Fruit fly (Drosophila melanogaster) whole organism, pupa: ENCODE results near the gene tara.
"Not testable (repeated sequence)": the region's sequence is repeated elsewhere in the genome, so short reads cannot be mapped to it uniquely, and the experiment has no call there.

Source experiments
- CG10348 ChIP-seq: fragments of 200-800 bp; sonication (Bioruptor generic); IDR thresholded peaks from 2 replicates; pipeline ENCODE4 v1.3.6; 2022; ENCODE audit warnings: missing biosample characterization, missing genetic modification characterization
- CG12605 ChIP-seq: fragments of 200-800 bp; sonication (Bioruptor generic); IDR thresholded peaks from 2 replicates; pipeline ENCODE4 v1.3.6; 2022; ENCODE audit warnings: missing biosample characterization, missing genetic modification characterization
- CG13204 ChIP-seq: fragments of 200-800 bp; sonication (Bioruptor generic); optimal IDR thresholded peaks from 2 replicates; lab custom pipeline; 2018; ENCODE audit warnings: missing biosample characterization, mild to moderate bottlenecking, missing genetic modification characterization, moderate library complexity
- CG14655 ChIP-seq: fragments of 200-800 bp; sonication (Bioruptor generic); optimal IDR thresholded peaks from 3 replicates; lab custom pipeline; 2017; ENCODE audit warnings: mild to moderate bottlenecking, missing biosample characterization, missing genetic modification reagents, missing genetic modification characterization
- CG15710 ChIP-seq: fragments of 200-800 bp; sonication (Bioruptor generic); optimal IDR thresholded peaks from 2 replicates; lab custom pipeline; 2018; ENCODE audit warnings: missing biosample characterization, mild to moderate bottlenecking, missing genetic modification characterization, moderate library complexity
- CG17806 ChIP-seq: fragments of 200-800 bp; sonication (Bioruptor generic); optimal IDR thresholded peaks from 2 replicates; lab custom pipeline; 2018; ENCODE audit warnings: missing biosample characterization, mild to moderate bottlenecking, missing genetic modification characterization, moderate library complexity
- CG32121 ChIP-seq: fragments of 200-800 bp; sonication (Bioruptor generic); IDR thresholded peaks from 2 replicates; pipeline ENCODE4 v1.3.6; 2022; ENCODE audit warnings: missing biosample characterization, missing genetic modification characterization
- CG34367 ChIP-seq: fragments of 200-800 bp; sonication (Bioruptor generic); optimal IDR thresholded peaks from 2 replicates; lab custom pipeline; 2018; ENCODE audit warnings: missing biosample characterization, mild to moderate bottlenecking, missing genetic modification characterization
- CG4496 ChIP-seq: fragments of 200-800 bp; sonication (Bioruptor generic); IDR thresholded peaks from 3 replicates; pipeline ENCODE4 v1.3.6; 2022; ENCODE audit warnings: missing biosample characterization, missing genetic modification characterization
- CG8301 ChIP-seq: fragments of 200-800 bp; sonication (Bioruptor generic); optimal IDR thresholded peaks from 2 replicates; lab custom pipeline; 2018; ENCODE audit warnings: missing biosample characterization, mild to moderate bottlenecking, missing genetic modification characterization
- CG9948 ChIP-seq: fragments of 200-800 bp; sonication (Bioruptor generic); optimal IDR thresholded peaks from 2 replicates; lab custom pipeline; 2018; ENCODE audit warnings: missing biosample characterization, mild to moderate bottlenecking, missing genetic modification characterization, moderate library complexity
- D1 ChIP-seq: fragments of 200-800 bp; sonication (Bioruptor generic); optimal IDR thresholded peaks from 2 replicates; lab custom pipeline; 2018; ENCODE audit warnings: missing biosample characterization, mild to moderate bottlenecking, missing genetic modification characterization, moderate library complexity
- EcR ChIP-seq: fragments of 200-800 bp; sonication (Bioruptor generic); optimal IDR thresholded peaks from 3 replicates; lab custom pipeline; 2019; ENCODE audit warnings: missing biosample characterization, missing genetic modification characterization, mild to moderate bottlenecking, moderate library complexity, missing genetic modification reagents
- Ets98B ChIP-seq: fragments of 200-800 bp; sonication (Bioruptor generic); IDR thresholded peaks from 2 replicates; pipeline ENCODE4 v1.3.6; 2022; ENCODE audit warnings: missing biosample characterization, missing genetic modification characterization
- Pif1A ChIP-seq: fragments of 200-800 bp; sonication (Bioruptor generic); optimal IDR thresholded peaks from 3 replicates; lab custom pipeline; 2016; ENCODE audit warnings: missing biosample characterization, missing genetic modification characterization
- Pif1B ChIP-seq: fragments of 200-800 bp; sonication (Bioruptor generic); optimal IDR thresholded peaks from 3 replicates; lab custom pipeline; 2016; ENCODE audit warnings: missing biosample characterization, missing genetic modification characterization
- Snoo ChIP-seq: fragments of 200-800 bp; sonication (Bioruptor generic); optimal IDR thresholded peaks from 3 replicates; lab custom pipeline; 2017; ENCODE audit warnings: missing biosample characterization, mild to moderate bottlenecking, missing genetic modification characterization, inconsistent platforms
- fd96Ca ChIP-seq: fragments of 200-800 bp; sonication (Bioruptor generic); IDR thresholded peaks from 3 replicates; pipeline ENCODE4 v1.3.6; 2022; ENCODE audit warnings: missing biosample characterization, missing genetic modification characterization
- gl ChIP-seq: fragments of 200-800 bp; sonication (Bioruptor generic); optimal IDR thresholded peaks from 2 replicates; lab custom pipeline; 2018; ENCODE audit warnings: missing biosample characterization, mild to moderate bottlenecking, missing genetic modification characterization
- rn ChIP-seq: fragments of 200-800 bp; sonication (Bioruptor generic); IDR thresholded peaks from 2 replicates; pipeline ENCODE4 v1.3.6; 2022; ENCODE audit warnings: missing biosample characterization, missing genetic modification characterization

Gene tara

DNA sequence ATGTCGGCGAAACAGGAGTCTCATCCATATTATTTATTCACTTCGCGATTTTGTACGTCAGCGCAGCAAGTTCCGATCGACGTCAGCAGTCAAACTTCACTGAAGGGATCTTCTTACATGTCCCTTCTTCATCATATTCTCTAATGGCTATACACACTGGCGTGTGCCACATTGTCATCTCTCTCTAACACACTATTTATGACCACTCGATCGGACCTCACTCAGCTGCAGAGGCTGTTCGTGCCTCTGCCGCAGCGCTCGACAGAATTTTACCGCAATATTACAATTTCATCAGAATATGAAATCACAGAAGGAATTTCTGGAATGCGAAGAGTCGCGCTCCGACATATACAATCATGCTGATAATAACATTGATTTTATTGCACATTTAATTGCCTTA, 36.0 kb upstream of the tara start, which contains the start of gene Bin1:
TSS of gene Bin1 (minus strand) at position 101 of the 400 bp plus-strand sequence.
- not testable (repeated sequence) for TF ChIP-seq fd96Ca (GFP tag; lab: Robert Waterston, UW); Pif1B; CG34367 (tag; lab: Kevin White, UChicago)

DNA sequence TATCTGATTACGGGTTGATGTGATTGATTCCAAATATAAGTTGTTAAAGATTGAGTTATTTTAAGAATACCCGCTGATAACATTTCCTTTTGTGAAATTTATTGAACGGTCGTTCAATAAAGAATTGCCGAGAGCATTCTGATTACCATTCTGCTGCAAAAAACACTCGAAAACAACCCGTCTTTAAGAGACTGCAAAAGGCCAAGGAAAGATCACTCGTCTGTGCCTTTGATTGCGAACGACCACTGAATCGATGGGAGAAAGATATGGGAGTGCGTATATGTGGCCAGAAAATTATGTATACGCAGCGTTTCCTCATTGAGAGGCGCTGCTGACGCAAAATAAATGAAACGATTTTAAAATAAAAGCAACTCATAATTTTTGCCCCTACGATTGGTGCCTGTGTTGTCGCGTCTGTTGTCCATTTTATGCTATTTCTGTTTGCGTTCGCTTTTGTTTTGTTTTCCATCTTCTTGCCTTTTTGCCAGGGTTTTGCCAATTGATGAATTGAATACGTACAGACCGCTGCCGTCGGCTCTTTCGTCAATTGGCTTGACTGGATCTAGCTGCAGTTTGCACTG, 35.2 kb upstream of the tara start:
- TF ChIP-seq CG13204 (no peak), CG8301 (tag; lab: Kevin White, UChicago) (no peak), rn (GFP tag; lab: Robert Waterston, UW) (no peak), CG9948 (tag; lab: Kevin White, UChicago) (no peak), EcR (no peak), gl (tag; lab: Kevin White, UChicago) (no peak)

DNA sequence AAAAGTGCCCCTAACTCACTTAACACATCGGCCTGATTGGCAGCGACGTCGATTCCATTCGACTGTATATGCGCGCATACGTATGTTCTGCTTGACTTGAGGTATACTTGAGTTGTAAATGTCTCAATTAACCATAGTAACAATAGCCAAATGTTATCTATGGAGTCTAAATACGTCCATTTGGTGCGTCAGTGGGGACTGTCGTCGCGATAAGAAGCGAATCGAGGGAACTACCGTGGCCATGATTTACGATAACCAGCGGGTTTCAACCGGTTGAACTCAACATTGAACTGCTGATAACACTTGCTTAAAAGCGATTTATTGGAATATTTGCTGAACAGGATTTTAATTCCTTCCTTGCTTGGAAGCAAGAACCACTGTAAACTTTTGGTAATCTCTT, 34.7 kb upstream of the tara start:
- TF ChIP-seq CG13204 (no peak), rn (GFP tag; lab: Robert Waterston, UW) (no peak), CG32121 (GFP tag; lab: Robert Waterston, UW) (no peak), CG14655 (GFP tag; lab: Kevin White, UChicago) (no peak), CG9948 (tag; lab: Kevin White, UChicago) (no peak), CG34367 (tag; lab: Kevin White, UChicago) (no peak), CG8301 (tag; lab: Kevin White, UChicago) (no peak), Snoo (tag; lab: Kevin White, UChicago) (no peak), Pif1A (GFP tag; lab: Kevin White, UChicago) (no peak), Pif1B (no peak), Ets98B (no peak), CG4496 (GFP tag; lab: Robert Waterston, UW) (no peak), CG12605 (GFP tag; lab: Robert Waterston, UW) (no peak), CG10348 (GFP tag; lab: Robert Waterston, UW) (no peak), EcR (no peak)

DNA sequence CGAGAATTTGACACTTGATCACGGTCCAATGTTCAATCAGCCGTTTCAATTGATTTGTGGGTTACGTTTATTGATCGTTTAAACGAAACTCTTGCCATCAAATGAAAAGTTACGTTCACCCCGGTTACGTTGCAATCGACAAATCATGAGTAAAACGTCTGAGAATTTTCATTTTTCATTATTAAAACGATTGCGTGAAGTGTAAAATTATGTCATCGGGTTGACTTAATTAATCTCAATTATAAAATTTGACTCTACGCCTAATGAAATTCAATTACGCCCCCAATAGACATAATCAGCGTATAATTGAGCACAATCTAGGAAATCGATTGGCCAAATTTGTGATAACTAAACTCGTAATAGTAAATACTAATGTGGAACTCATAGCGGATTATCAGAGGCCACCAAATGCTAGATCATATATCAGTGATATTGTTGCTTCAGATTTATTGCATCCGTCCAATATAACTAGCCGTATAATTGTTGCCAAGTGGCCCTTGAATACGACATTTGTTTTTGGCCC, 24.9 kb upstream of the tara start:
- TF ChIP-seq fd96Ca (GFP tag; lab: Robert Waterston, UW) (no peak), CG32121 (GFP tag; lab: Robert Waterston, UW) (no peak), EcR (no peak), CG4496 (GFP tag; lab: Robert Waterston, UW) (no peak), D1 (tag; lab: Kevin White, UChicago) (no peak), CG15710 (no peak), Ets98B (no peak), gl (tag; lab: Kevin White, UChicago) (no peak), rn (GFP tag; lab: Robert Waterston, UW) (no peak), CG9948 (tag; lab: Kevin White, UChicago) (no peak), Snoo (tag; lab: Kevin White, UChicago) (no peak), CG10348 (GFP tag; lab: Robert Waterston, UW) (no peak), CG14655 (GFP tag; lab: Kevin White, UChicago) (no peak), Pif1B (no peak)

DNA sequence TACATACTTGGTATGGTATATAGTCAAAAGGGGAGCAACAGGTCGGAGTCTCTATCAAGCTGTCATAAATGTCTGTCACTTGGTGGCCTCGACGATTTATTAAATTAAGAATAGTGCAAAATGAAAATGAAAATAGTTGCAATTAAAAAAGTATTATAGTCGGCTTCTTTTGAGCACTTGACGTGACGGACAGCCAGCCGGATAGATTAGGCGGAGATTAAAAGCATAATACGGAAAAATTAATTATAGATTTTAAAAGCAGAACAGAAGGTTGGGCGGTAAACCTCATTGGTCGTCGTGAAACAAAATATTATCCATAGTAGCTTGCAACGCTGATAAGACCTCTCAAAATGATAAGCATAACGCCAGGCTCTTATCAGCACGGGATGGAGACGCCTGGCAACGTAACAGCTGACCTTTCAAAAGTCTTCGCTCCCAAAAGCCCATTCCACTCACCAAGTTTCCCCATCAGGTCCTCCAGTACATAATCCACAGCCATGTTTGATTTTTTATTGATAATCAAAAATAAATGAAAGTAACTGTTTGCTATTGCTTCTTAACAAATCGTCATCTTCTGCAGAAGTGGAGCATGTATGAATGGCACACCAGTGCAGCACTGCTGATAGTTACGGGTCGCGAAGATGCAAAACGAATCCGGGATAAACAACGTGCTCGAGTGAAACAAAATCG, 23.0 kb upstream of the tara start:
- peak; percentile 41 for TF ChIP-seq EcR
- no peak for TF ChIP-seq CG17806 (tag; lab: Kevin White, UChicago)
- TF ChIP-seq CG13204, result no peak

DNA sequence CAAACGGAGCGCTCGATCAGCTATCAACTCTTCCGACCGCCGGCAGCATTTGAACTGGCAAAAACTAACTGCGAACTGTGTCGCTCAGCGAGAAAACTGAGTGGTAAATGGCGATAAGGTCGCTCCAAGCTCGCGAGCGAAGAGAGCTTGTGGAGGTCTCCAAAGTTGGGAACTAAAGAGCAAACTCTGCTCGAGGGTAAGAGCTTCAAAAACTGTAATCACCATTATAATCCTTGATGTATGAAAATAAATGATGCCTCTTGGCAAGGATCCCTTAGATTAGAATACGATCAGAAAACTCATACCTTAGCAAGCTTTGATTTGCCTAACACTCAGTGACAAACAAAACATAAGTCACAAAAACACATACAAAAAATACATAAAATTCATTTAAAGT, 22.4 kb upstream of the tara start, which contains the start of the genes CG6126 and CG31287:
TSS of gene CG6126 (minus strand) at position 59 of the 397 bp plus-strand sequence.
TSS of gene CG31287 (plus strand) at position 347 of the 397 bp plus-strand sequence.
- TF ChIP-seq fd96Ca (GFP tag; lab: Robert Waterston, UW), result no peak
- TF ChIP-seq Ets98B, result peak; percentile 36; the same call in 1 of the 2 replicates

DNA sequence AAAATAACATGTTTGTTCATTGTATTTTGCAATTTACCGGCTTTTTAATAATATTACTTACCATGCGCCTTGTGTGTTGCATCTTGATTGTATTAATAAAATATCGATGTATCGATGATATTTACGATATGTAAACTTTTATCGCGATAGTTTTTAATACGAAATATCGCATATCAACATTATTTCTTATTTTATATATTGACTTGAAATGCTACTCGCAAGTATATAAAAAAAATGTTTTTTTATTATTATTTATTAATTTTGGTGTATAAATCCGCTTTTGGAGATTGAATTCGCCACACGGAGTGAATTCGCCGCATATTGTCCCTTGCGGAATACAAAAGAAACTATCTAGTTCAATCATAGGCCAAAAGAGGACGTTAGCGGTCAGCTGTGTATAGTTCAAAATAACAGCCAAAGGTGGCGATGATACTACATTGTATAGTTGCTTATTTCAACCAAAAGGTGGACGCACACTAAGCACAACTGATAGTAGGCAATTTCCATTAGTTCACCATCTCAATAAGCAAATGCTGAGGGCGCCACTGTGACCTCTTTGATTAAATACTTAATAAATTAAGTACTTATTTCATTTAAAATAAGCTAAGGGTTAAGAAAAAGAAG, 20.2 kb upstream of the tara start, which contains the start of gene mtSSB:
TSS of gene mtSSB (minus strand) at position 96 of the 624 bp plus-strand sequence.
- peak; percentile 67 for TF ChIP-seq Snoo (tag; lab: Kevin White, UChicago)
- TF ChIP-seq Pif1A (GFP tag; lab: Kevin White, UChicago), result peak; percentile 27
- TF ChIP-seq CG4496 (GFP tag; lab: Robert Waterston, UW), result peak; percentile 86
- TF ChIP-seq CG10348 (GFP tag; lab: Robert Waterston, UW), result no peak
- TF ChIP-seq Pif1B, result peak; percentile 38
- TF ChIP-seq CG32121 (GFP tag; lab: Robert Waterston, UW), result peak; percentile 33; the same call in 1 of the 2 replicates
- TF ChIP-seq D1 (tag; lab: Kevin White, UChicago), result no peak
- peak; percentile 59 for TF ChIP-seq EcR
- peak; percentile 46 for TF ChIP-seq Ets98B
- peak; percentile 39 for TF ChIP-seq CG15710
- TF ChIP-seq rn (GFP tag; lab: Robert Waterston, UW), result no peak
- no peak for TF ChIP-seq gl (tag; lab: Kevin White, UChicago)
- no peak for TF ChIP-seq CG13204
- no peak for TF ChIP-seq CG14655 (GFP tag; lab: Kevin White, UChicago)
- peak; percentile 39 for TF ChIP-seq CG34367 (tag; lab: Kevin White, UChicago)
